Worm (Caenorhabditis elegans) whole organism, midembryonic: ENCODE measurements around the gene K12H6.2.

Source experiments
- T22C8.4 ChIP-seq: fragments of 200-800 bp; sonication (Bioruptor generic); IDR thresholded peaks from 2 replicates; pipeline ENCODE4 v1.3.6; 2022; ENCODE audit warnings: missing genetic modification characterization, missing compliant biosample characterization
- cog-1 ChIP-seq: sonication (generic microtip); optimal IDR thresholded peaks from 2 replicates; lab custom pipeline; 2016; ENCODE audit warnings: missing genetic modification characterization, missing compliant biosample characterization
- flt-1 ChIP-seq: fragments of 200-800 bp; sonication (Bioruptor generic); IDR thresholded peaks from 2 replicates; pipeline ENCODE4 v1.3.6; 2022; ENCODE audit warnings: missing genetic modification characterization, missing compliant biosample characterization
- klf-2 ChIP-seq: fragments of 200-800 bp; sonication (Bioruptor generic); conservative IDR thresholded peaks from 2 replicates; pipeline ENCODE4 v1.3.6; 2022; ENCODE audit warnings: missing genetic modification reagents, missing genetic modification characterization, missing compliant biosample characterization
- med-1 ChIP-seq: sonication (generic microtip); optimal IDR thresholded peaks from 2 replicates; lab custom pipeline; 2017; ENCODE audit warnings: missing genetic modification characterization, mild to moderate bottlenecking, missing compliant biosample characterization, antibody characterized with exemption, missing genetic modification reagents; ENCODE audit not compliant: insufficient read depth
- ref-1 ChIP-seq: fragments of 200-800 bp; sonication (Bioruptor generic); conservative IDR thresholded peaks from 2 replicates; pipeline ENCODE4 v1.3.6; 2022; ENCODE audit warnings: missing genetic modification reagents, missing genetic modification characterization, missing compliant biosample characterization
- tab-1 ChIP-seq: fragments of 200-800 bp; sonication (Bioruptor generic); IDR thresholded peaks from 2 replicates; pipeline ENCODE4 v1.3.6; 2022; ENCODE audit warnings: missing genetic modification characterization, missing compliant biosample characterization
- ztf-23 ChIP-seq: fragments of 200-800 bp; sonication (Bioruptor generic); IDR thresholded peaks from 2 replicates; pipeline ENCODE4 v1.3.6; 2022; ENCODE audit warnings: missing genetic modification reagents, missing genetic modification characterization, missing compliant biosample characterization

- TF ChIP-seq tab-1 (GFP tag; lab: Robert Waterston, UW) (no peak), med-1 (no peak), T22C8.4 (no peak), klf-2 (GFP tag; lab: Robert Waterston, UW) (no peak), ztf-23 (GFP tag; lab: Robert Waterston, UW) (no peak), flt-1 (GFP tag; lab: Robert Waterston, UW) (no peak), cog-1 (tag; lab: Kevin White, UChicago) (no peak), ref-1 (GFP tag; lab: Robert Waterston, UW) (no peak)
These were observed 10.4 kb downstream of the K12H6.2 start for ce11 chrII:2804949-2805348.
